Fruit fly (Drosophila melanogaster): Measurements from ENCODE around the gene bip1.

- TF ChIP-seq MTF-1 (GFP tag; optimal IDR thresholded peaks at IDR 0.05; ENCODE audit: borderline replicate concordance): no peak
- TF ChIP-seq HHEX (GFP tag; optimal IDR thresholded peaks at IDR 0.05): no peak
- no peak for TF ChIP-seq GATAe (GFP tag; conservative IDR thresholded peaks at IDR 0.05)
- TF ChIP-seq btn (GFP tag; optimal IDR thresholded peaks at IDR 0.05): no peak
- TF ChIP-seq CG30431 (GFP tag; optimal IDR thresholded peaks at IDR 0.05): no peak
- no peak for TF ChIP-seq CG3163 (GFP tag; optimal IDR thresholded peaks at IDR 0.05)
- TF ChIP-seq CG6272 (GFP tag; IDR thresholded peaks at IDR 0.05): no peak
- TF ChIP-seq corto (GFP tag; optimal IDR thresholded peaks at IDR 0.05): no peak
- TF ChIP-seq CG3407 (GFP tag; optimal IDR thresholded peaks at IDR 0.05): no peak
These were observed 20.8 kb downstream of the bip1 start for dm6 chr3L:8037693-8038092.
